Worm (Caenorhabditis elegans): ENCODE data around the gene nhr-203.

Gene nhr-203

ce11 chrV:459464-459863, at the start of gene nhr-203:
Gene nhr-203 (plus strand): TSS chrV:459795.
- TF ChIP-seq nhr-237 (tag; optimal IDR thresholded peaks at IDR 0.05) (no peak), skn-1 (tag; optimal IDR thresholded peaks at IDR 0.05) (peak; percentile 5), pqm-1 (tag; optimal IDR thresholded peaks at IDR 0.05) (peak; percentile 97), pha-4 (tag; optimal IDR thresholded peaks at IDR 0.05) (peak; percentile 28), elt-2 (tag; optimal IDR thresholded peaks at IDR 0.05) (peak; percentile 91)

ce11 chrV:412820-413219, 46.8 kb upstream of the nhr-203 start:
- TF ChIP-seq egl-5 (tag; optimal IDR thresholded peaks at IDR 0.05) (no peak), ceh-28 (tag; optimal IDR thresholded peaks at IDR 0.05) (no peak), fkh-2 (tag; optimal IDR thresholded peaks at IDR 0.05) (no peak), mml-1 (tag; optimal IDR thresholded peaks at IDR 0.05) (no peak), ceh-16 (tag; optimal IDR thresholded peaks at IDR 0.05) (no peak), tbx-2 (tag; optimal IDR thresholded peaks at IDR 0.05) (no peak), nhr-43 (tag; optimal IDR thresholded peaks at IDR 0.05; ENCODE audit: poor library complexity, severe bottlenecking) (no peak), nhr-77 (tag; optimal IDR thresholded peaks at IDR 0.05) (no peak)

- no peak for TF ChIP-seq nhr-28 (tag; optimal IDR thresholded peaks at IDR 0.05)
- TF ChIP-seq skn-1 (tag; optimal IDR thresholded peaks at IDR 0.05): no peak
- no peak for TF ChIP-seq nhr-76 (tag; optimal IDR thresholded peaks at IDR 0.05)
- TF ChIP-seq zag-1 (tag; optimal IDR thresholded peaks at IDR 0.05): no peak
- no peak for TF ChIP-seq ztf-11 (tag; optimal IDR thresholded peaks at IDR 0.05)
- TF ChIP-seq pqm-1 (tag; optimal IDR thresholded peaks at IDR 0.05): no peak
- TF ChIP-seq sea-2 (GFP tag; optimal IDR thresholded peaks at IDR 0.05): no peak
- no peak for TF ChIP-seq fkh-10 (GFP tag; optimal IDR thresholded peaks at IDR 0.05)
- TF ChIP-seq mml-1 (tag; optimal IDR thresholded peaks at IDR 0.05): no peak
- no peak for TF ChIP-seq egl-27 (tag; optimal IDR thresholded peaks at IDR 0.05)
- no peak for TF ChIP-seq ama-1 (optimal IDR thresholded peaks at IDR 0.05)
- TF ChIP-seq hmg-11 (tag; optimal IDR thresholded peaks at IDR 0.05): no peak
- no peak for TF ChIP-seq daf-12 (tag; optimal IDR thresholded peaks at IDR 0.05)
- TF ChIP-seq nhr-11 (tag; optimal IDR thresholded peaks at IDR 0.05): no peak
- no peak for TF ChIP-seq unc-62 (GFP tag; optimal IDR thresholded peaks at IDR 0.05)
- TF ChIP-seq jun-1 (tag; optimal IDR thresholded peaks at IDR 0.05): no peak
Measured at ce11 chrV:414630-415029, 45.0 kb upstream of the nhr-203 start, which contains the start of gene dod-19. Gene dod-19 (minus strand): TSS chrV:414759.

- TF ChIP-seq elt-2 (tag; optimal IDR thresholded peaks at IDR 0.05) (peak; percentile 79), ceh-9 (tag; optimal IDR thresholded peaks at IDR 0.05) (no peak), pqm-1 (tag; optimal IDR thresholded peaks at IDR 0.05) (peak; percentile 93)
Measured at ce11 chrV:415072-415471, 44.5 kb upstream of the nhr-203 start.

ce11 chrV:417656-418353, 41.8 kb upstream of the nhr-203 start, which contains the start of gene irg-8:
Gene irg-8 (minus strand): TSS chrV:417706.
- TF ChIP-seq pqm-1 (tag; optimal IDR thresholded peaks at IDR 0.05): peak; percentile 25
- TF ChIP-seq elt-1 (tag; optimal IDR thresholded peaks at IDR 0.05): no peak
- TF ChIP-seq nhr-77 (tag; optimal IDR thresholded peaks at IDR 0.05): no peak
- TF ChIP-seq nhr-43 (tag; optimal IDR thresholded peaks at IDR 0.05; ENCODE audit: poor library complexity, severe bottlenecking): no peak
- no peak for TF ChIP-seq nhr-11 (tag; optimal IDR thresholded peaks at IDR 0.05)
- no peak for TF ChIP-seq aly-2 (tag; optimal IDR thresholded peaks at IDR 0.05)
- no peak for TF ChIP-seq ztf-4 (tag; optimal IDR thresholded peaks at IDR 0.05)
- TF ChIP-seq R02D3.7 (tag; optimal IDR thresholded peaks at IDR 0.05): no peak
- no peak for TF ChIP-seq nhr-25 (tag; optimal IDR thresholded peaks at IDR 0.05)
- TF ChIP-seq sea-2 (GFP tag; optimal IDR thresholded peaks at IDR 0.05): no peak
- TF ChIP-seq elt-2 (tag; optimal IDR thresholded peaks at IDR 0.05): peak; percentile 77

ce11 chrV:418432-418831, 41.2 kb upstream of the nhr-203 start, which contains the start of gene Y39D8A.1:
Gene Y39D8A.1 (plus strand): TSS chrV:418732.
- TF ChIP-seq aly-2 (tag; optimal IDR thresholded peaks at IDR 0.05): no peak
- no peak for TF ChIP-seq nhr-67 (tag; optimal IDR thresholded peaks at IDR 0.05)
- no peak for TF ChIP-seq ceh-9 (tag; optimal IDR thresholded peaks at IDR 0.05)

Measured in whole organism, L3 larva.